Fruit fly (Drosophila melanogaster): ENCODE data around the gene CG14397.

Gene CG14397

dm6 chr2L:21104326-21104725 is 13.3 kb downstream of the CG14397 start, which contains the start of the genes CG46307 and Nhe2 (continued):
- TF ChIP-seq E2f1 (GFP tag; IDR thresholded peaks at IDR 0.05) (no peak), psq (GFP tag; optimal IDR thresholded peaks at IDR 0.05) (no peak), CG16815 (GFP tag; optimal IDR thresholded peaks at IDR 0.05) (no peak), Opbp (GFP tag; IDR thresholded peaks at IDR 0.05; ENCODE audit: partially characterized antibody) (no peak; the same call in 1 of the 3 replicates), shn (GFP tag; optimal IDR thresholded peaks at IDR 0.05) (no peak), CG6683 (GFP tag; optimal IDR thresholded peaks at IDR 0.05) (no peak), zf30C (GFP tag; optimal IDR thresholded peaks at IDR 0.05) (peak; percentile 90), fd64A (GFP tag; optimal IDR thresholded peaks at IDR 0.05) (no peak), CG7786 (GFP tag; optimal IDR thresholded peaks at IDR 0.05) (no peak), Nf-YC (tag; optimal IDR thresholded peaks at IDR 0.05) (no peak), CG8924 (tag; optimal IDR thresholded peaks at IDR 0.05) (peak; percentile 11), lbe (GFP tag; optimal IDR thresholded peaks at IDR 0.05) (no peak), Lim3 (GFP tag; IDR thresholded peaks at IDR 0.05) (no peak), HLH3B (GFP tag; IDR thresholded peaks at IDR 0.05) (no peak), exex (tag; optimal IDR thresholded peaks at IDR 0.05) (no peak), CG8765 (GFP tag; IDR thresholded peaks at IDR 0.05) (no peak), CG30403 (GFP tag; optimal IDR thresholded peaks at IDR 0.05) (no peak), tx (GFP tag; optimal IDR thresholded peaks at IDR 0.05) (no peak), CG34422 (GFP tag; IDR thresholded peaks at IDR 0.05) (0 out of 3 replicates have a peak, but pooled peaks have one; percentile 51), cas (GFP tag; IDR thresholded peaks at IDR 0.05) (no peak), salm (tag; optimal IDR thresholded peaks at IDR 0.05) (no peak), HLH54F (GFP tag; optimal IDR thresholded peaks at IDR 0.05) (no peak), Hr39 (optimal IDR thresholded peaks at IDR 0.05) (no peak), br (optimal IDR thresholded peaks at IDR 0.05) (no peak), CG12299 (tag; optimal IDR thresholded peaks at IDR 0.05) (no peak), BEAF-32 (GFP tag; optimal IDR thresholded peaks at IDR 0.05) (peak; percentile 21), Nf-YB (GFP tag; optimal IDR thresholded peaks at IDR 0.05) (no peak), CG17829 (tag; optimal IDR thresholded peaks at IDR 0.05) (no peak), Tbp (GFP tag; optimal IDR thresholded peaks at IDR 0.05) (no peak), Stat92E (GFP tag; optimal IDR thresholded peaks at IDR 0.05) (peak in 1 of 3 experiments; percentile 22), Atf-2 (GFP tag; optimal IDR thresholded peaks at IDR 0.05) (no peak), CG12659 (GFP tag; optimal IDR thresholded peaks at IDR 0.05) (peak; percentile 22), p53 (GFP tag; optimal IDR thresholded peaks at IDR 0.05) (no peak), CG8944 (GFP tag; optimal IDR thresholded peaks at IDR 0.05) (no peak), Mrtf (GFP tag; IDR thresholded peaks at IDR 0.05) (no peak), Fer2 (tag; optimal IDR thresholded peaks at IDR 0.05) (no peak), bsh (GFP tag; optimal IDR thresholded peaks at IDR 0.05) (peak in 1 of 2 experiments; percentile 16), CG8478 (optimal IDR thresholded peaks at IDR 0.05) (no peak), wdn (GFP tag; IDR thresholded peaks at IDR 0.05) (no peak), Eip74EF (GFP tag; optimal IDR thresholded peaks at IDR 0.05) (no peak), Awh (GFP tag; IDR thresholded peaks at IDR 0.05) (no peak), CG9817 (tag; optimal IDR thresholded peaks at IDR 0.05) (no peak), CG12155 (GFP tag; optimal IDR thresholded peaks at IDR 0.05) (no peak), Dek (tag; optimal IDR thresholded peaks at IDR 0.05) (no peak), CG17612 (GFP tag; IDR thresholded peaks at IDR 0.05) (no peak), CG31441 (GFP tag; IDR thresholded peaks at IDR 0.05) (no peak), CG3407 (GFP tag; optimal IDR thresholded peaks at IDR 0.05) (no peak), CG4328 (GFP tag; optimal IDR thresholded peaks at IDR 0.05) (no peak), gt (GFP tag; IDR thresholded peaks at IDR 0.05) (no peak), CG12769 (tag; optimal IDR thresholded peaks at IDR 0.05) (no peak), CG4282 (GFP tag; optimal IDR thresholded peaks at IDR 0.05) (no peak), sob (GFP tag; IDR thresholded peaks at IDR 0.05) (no peak), B-H1 (GFP tag; IDR thresholded peaks at IDR 0.05) (0 out of 3 replicates have a peak, but pooled peaks have one; percentile 16)

Data from whole organism, embryonic.